Worm (Caenorhabditis elegans) whole organism, young adult: ENCODE data around the gene F52D2.5.

Source experiments
- C06A6.2 ChIP-seq: fragments of 200-800 bp; sonication (Bioruptor generic); conservative IDR thresholded peaks from 2 replicates; pipeline ENCODE4 v1.3.6; 2022; ENCODE audit warnings: missing genetic modification characterization, missing compliant biosample characterization
- Y79H2A.3 ChIP-seq: fragments of 200-800 bp; sonication (Bioruptor generic); conservative IDR thresholded peaks from 2 replicates; pipeline ENCODE4 v1.3.6; 2022; ENCODE audit warnings: missing genetic modification reagents, missing genetic modification characterization, missing compliant biosample characterization
- ama-1 ChIP-seq, 3 experiments: fragments of 150-350 bp in 1 of 3; sonication (generic microtip) in 2 of 3; optimal IDR thresholded peaks; 2 replicates each; lab custom pipeline; 2014 to 2018; ENCODE audit warnings: missing biosample characterization in 2 of 3, missing genetic modification characterization in 2 of 3, missing genetic modification reagents in 2 of 3
- ccch-3 ChIP-seq: fragments of 200-800 bp; sonication (Bioruptor generic); optimal IDR thresholded peaks from 2 replicates; lab custom pipeline; 2018; ENCODE audit warnings: mild to moderate bottlenecking, missing genetic modification characterization, missing compliant biosample characterization
- ceh-40 ChIP-seq: fragments of 200-800 bp; sonication (Bioruptor generic); IDR thresholded peaks from 2 replicates; pipeline ENCODE4 v1.3.6; 2022; ENCODE audit warnings: missing genetic modification characterization, missing compliant biosample characterization
- ekl-4 ChIP-seq: fragments of 200-800 bp; sonication (Bioruptor generic); IDR thresholded peaks from 2 replicates; pipeline ENCODE4 v1.3.6; 2022; ENCODE audit warnings: missing genetic modification reagents, missing genetic modification characterization, missing compliant biosample characterization
- ets-4 ChIP-seq: fragments of 200-800 bp; sonication (Bioruptor generic); optimal IDR thresholded peaks from 2 replicates; lab custom pipeline; 2018; ENCODE audit warnings: mild to moderate bottlenecking, missing genetic modification characterization, missing compliant biosample characterization
- gei-17 ChIP-seq: fragments of 200-800 bp; sonication (Bioruptor generic); optimal IDR thresholded peaks from 2 replicates; lab custom pipeline; 2018; ENCODE audit warnings: mild to moderate bottlenecking, missing genetic modification characterization, missing compliant biosample characterization
- let-607 ChIP-seq, 2 experiments: fragments of 200-800 bp in 1 of 2; sonication (Bioruptor generic) in 1 of 2; sonication (generic microtip) in 1 of 2; optimal IDR thresholded peaks; 2 replicates each; lab custom pipeline; 2016 to 2018; ENCODE audit warnings: mild to moderate bottlenecking in 2 of 2, missing compliant biosample characterization in 2 of 2, missing genetic modification characterization in 2 of 2, moderate library complexity in 2 of 2, missing genotype in 1 of 2
- mxl-1 ChIP-seq: sonication (generic microtip); optimal IDR thresholded peaks from 2 replicates; lab custom pipeline; 2016; ENCODE audit warnings: missing genetic modification characterization, missing compliant biosample characterization
- nhr-90 ChIP-seq: sonication (generic microtip); optimal IDR thresholded peaks from 2 replicates; lab custom pipeline; 2016; ENCODE audit warnings: missing genotype, mild to moderate bottlenecking, missing genetic modification characterization, missing compliant biosample characterization
- pha-4 ChIP-seq: fragments of 150-350 bp; sonication (generic microtip); optimal IDR thresholded peaks from 2 replicates; lab custom pipeline; 2014; ENCODE audit warnings: missing biosample characterization, missing genetic modification reagents, missing genetic modification characterization
- snpc-4 ChIP-seq, 5 experiments: fragments of 150-350 bp in 1 of 5; sonication (generic microtip) in 4 of 5; optimal IDR thresholded peaks; 2 replicates each; lab custom pipeline; 2014 to 2018; ENCODE audit warnings: missing genetic modification characterization in 5 of 5, missing biosample characterization in 3 of 5, antibody characterized with exemption in 2 of 5, mild to moderate bottlenecking in 2 of 5, missing compliant biosample characterization in 2 of 5, missing genotype in 2 of 5, moderate library complexity in 2 of 5, missing genetic modification reagents in 1 of 5
- unc-62 ChIP-seq: fragments of 150-350 bp; optimal IDR thresholded peaks from 2 replicates; lab custom pipeline; 2014; ENCODE audit warnings: missing biosample characterization, missing genetic modification reagents, missing genetic modification characterization

- no peak for TF ChIP-seq mxl-1 (tag; lab: Kevin White, UChicago)
- TF ChIP-seq C06A6.2 (GFP tag; lab: Robert Waterston, UW) = no peak
- TF ChIP-seq gei-17 (GFP tag; lab: Kevin White, UChicago) = peak; percentile 58
- TF ChIP-seq ets-4 = no peak
- no peak for TF ChIP-seq ccch-3
- no peak for TF ChIP-seq pha-4 (tag; lab: Kevin White, UChicago)
- TF ChIP-seq ceh-40 = no peak
- TF ChIP-seq unc-62 (GFP tag; lab: Kevin White, UChicago) = no peak
- no peak for TF ChIP-seq nhr-90 (tag; lab: Kevin White, UChicago)
- no peak for TF ChIP-seq Y79H2A.3 (GFP tag; lab: Robert Waterston, UW)
- no peak for TF ChIP-seq let-607 (tag; optimal IDR thresholded peaks at IDR 0.05; lab: Kevin White, UChicago)
- no peak for TF ChIP-seq ama-1 (optimal IDR thresholded peaks at IDR 0.05; lab: Kevin White, UChicago)
- TF ChIP-seq ama-1 (GFP tag; optimal IDR thresholded peaks at IDR 0.05; lab: Kevin White, UChicago) = no peak
- no peak for TF ChIP-seq snpc-4 (GFP tag; optimal IDR thresholded peaks at IDR 0.05; lab: Kevin White, UChicago)
- no peak for TF ChIP-seq snpc-4 (tag; optimal IDR thresholded peaks at IDR 0.05; lab: Kevin White, UChicago)
- no peak for TF ChIP-seq ekl-4 (GFP tag; lab: Robert Waterston, UW)
These were observed 15.0 kb upstream of the F52D2.5 start, which contains the start of gene meg-3 for ce11 chrX:1989576-1989975.
